Worm (Caenorhabditis elegans): ENCODE data around the gene Y57A10C.8.

Gene Y57A10C.8

DNA sequence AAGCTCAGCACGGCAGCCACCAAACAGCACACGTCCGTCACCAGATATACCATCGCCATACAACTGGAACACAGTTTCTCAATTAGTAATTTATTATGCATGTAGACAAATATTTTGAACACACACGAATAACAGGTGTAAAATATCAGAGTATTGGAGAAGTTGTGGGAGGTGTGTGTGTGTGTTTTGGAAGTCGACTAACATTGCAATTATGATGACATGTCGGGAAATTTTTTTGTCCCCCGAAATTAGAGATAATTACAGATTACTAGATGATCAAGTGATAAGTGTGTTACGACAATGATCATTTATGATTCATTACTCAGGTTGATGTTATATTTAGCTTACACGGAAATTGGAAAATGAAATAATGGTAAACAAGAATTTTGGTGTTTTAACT, at the start of gene Y57A10C.8:
Y57A10C.8 (minus strand) TSS at position 101 of the 400 bp plus-strand sequence.
- no peak for TF ChIP-seq unc-62 (GFP tag; optimal IDR thresholded peaks at IDR 0.05)

DNA sequence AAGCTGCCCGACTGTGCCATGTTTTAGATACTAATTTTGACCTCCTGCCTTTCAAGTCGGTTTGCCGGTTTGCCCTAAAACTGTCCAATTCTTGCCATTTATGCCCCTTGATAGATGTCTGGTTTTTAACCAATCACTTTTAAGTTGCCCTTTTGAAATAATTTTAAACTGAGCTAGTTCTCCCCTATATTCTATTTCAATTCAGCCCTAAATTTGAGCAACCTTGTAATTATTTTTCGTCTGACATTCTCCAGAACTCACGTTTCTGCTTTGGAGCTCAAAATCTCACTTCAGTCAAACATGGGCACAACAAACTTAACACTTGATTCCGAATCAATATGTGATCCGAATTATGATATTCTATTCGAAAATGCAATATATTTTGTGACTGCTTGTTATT, 43.8 kb upstream of the Y57A10C.8 start, which contains the start of gene srg-17:
srg-17 (plus strand) TSS at position 301 of the 400 bp plus-strand sequence.
- no peak for TF ChIP-seq unc-62 (GFP tag; optimal IDR thresholded peaks at IDR 0.05)

DNA sequence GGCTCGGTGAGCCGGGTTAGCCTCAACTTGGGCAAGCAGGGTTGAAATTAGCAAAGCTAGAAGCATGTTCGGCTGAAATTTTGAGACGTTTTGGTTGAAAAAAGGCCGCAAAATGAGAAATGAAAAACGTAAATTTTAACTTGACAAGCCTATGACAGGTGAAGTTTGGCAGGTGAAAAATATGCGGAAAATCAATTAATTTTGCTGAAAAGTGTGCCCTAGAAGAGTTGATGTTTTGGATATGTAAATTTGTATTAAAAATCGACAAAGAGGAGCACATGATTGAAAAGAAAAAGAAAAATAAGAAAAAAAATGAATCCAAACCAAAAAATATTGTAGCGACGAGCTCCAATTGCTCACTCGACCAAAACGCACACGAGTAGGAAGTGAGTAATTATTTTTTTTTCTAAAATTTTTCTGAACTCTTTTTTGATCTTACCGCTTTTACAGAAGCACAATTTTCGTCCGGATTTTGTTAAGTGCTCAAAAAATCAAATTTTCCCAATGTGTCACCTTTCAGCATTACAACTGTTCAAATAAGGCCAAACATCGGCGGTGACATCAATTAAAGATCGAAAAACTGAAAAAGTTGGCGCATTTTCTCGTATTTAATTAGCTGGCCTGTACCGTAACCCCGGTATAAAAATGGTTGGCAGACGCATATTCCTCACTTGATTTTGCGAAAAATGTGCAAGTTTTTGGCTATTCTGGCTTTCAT, 41.7 kb upstream of the Y57A10C.8 start, which contains the start of the genes F15A4.5 and phat-8:
F15A4.5 (minus strand) TSS at position 101 of the 718 bp plus-strand sequence.
phat-8 (plus strand) TSS at position 668 of the 718 bp plus-strand sequence.
- TF ChIP-seq unc-62 (GFP tag; optimal IDR thresholded peaks at IDR 0.05): no peak

DNA sequence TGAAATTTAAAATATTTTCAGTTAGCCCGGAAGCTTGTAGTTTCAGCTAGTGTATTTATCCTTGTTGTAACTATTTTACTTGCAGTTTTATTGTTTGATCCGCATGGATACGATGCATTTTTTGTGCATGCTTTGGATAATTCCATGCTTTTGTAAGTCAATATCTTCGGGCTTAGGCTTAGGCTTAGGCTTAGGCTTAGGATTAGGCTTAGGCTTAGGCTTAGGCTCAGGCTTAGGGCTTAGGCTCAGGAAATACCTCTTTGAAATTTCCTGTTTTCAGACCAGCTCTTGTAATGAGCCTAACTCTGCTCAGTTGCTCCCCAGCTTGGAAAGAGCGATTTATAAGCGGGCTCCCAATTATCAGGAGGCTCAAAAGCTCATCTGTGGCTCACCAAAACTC, 37.4 kb upstream of the Y57A10C.8 start, which contains the start of gene srg-16:
srg-16 (plus strand) TSS at position 87 of the 400 bp plus-strand sequence.
- TF ChIP-seq unc-62 (GFP tag; optimal IDR thresholded peaks at IDR 0.05): no peak

DNA sequence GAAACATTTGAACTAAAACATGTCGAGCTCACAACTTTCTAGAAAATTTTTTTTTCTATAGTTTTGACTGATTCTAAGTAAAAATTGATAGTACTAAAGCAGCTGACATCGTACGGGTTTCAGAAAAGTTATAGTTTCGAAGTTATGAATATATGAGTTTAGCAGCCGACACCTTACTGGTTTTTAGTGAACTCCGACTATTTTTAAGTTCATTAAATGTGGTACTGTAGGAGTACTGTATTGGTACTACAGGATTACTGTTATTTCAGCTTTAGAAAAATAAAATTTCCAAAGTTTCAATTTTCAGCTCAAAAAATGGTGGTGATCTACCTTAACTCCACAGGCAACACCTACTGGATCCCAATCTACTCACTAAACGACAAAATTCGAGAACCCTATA, 35.9 kb upstream of the Y57A10C.8 start, which contains the start of gene sre-37:
sre-37 (plus strand) TSS at position 301 of the 400 bp plus-strand sequence.
- no peak for TF ChIP-seq unc-62 (GFP tag; optimal IDR thresholded peaks at IDR 0.05)

DNA sequence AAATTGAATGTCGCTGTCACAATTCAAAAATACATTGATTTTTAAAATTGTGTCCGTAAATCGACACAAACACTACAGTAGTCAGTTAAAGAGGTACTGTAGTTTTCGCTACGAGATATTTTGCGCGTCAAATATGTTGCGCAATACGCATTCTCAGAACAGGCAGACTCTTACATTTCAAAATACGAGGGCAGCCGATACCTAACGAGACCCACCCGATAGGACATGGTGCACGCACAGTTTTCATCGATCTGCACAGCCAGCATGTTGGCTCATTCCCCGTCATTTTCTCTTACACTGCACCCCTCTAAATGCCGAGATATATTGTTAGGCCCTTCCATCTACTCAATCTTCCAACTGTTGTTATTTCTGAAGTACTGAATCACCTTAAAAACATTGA, 32.6 kb upstream of the Y57A10C.8 start, which contains the start of gene F15A4.2:
F15A4.2 (plus strand) TSS at position 301 of the 400 bp plus-strand sequence.
- no peak for TF ChIP-seq unc-62 (GFP tag; optimal IDR thresholded peaks at IDR 0.05)

DNA sequence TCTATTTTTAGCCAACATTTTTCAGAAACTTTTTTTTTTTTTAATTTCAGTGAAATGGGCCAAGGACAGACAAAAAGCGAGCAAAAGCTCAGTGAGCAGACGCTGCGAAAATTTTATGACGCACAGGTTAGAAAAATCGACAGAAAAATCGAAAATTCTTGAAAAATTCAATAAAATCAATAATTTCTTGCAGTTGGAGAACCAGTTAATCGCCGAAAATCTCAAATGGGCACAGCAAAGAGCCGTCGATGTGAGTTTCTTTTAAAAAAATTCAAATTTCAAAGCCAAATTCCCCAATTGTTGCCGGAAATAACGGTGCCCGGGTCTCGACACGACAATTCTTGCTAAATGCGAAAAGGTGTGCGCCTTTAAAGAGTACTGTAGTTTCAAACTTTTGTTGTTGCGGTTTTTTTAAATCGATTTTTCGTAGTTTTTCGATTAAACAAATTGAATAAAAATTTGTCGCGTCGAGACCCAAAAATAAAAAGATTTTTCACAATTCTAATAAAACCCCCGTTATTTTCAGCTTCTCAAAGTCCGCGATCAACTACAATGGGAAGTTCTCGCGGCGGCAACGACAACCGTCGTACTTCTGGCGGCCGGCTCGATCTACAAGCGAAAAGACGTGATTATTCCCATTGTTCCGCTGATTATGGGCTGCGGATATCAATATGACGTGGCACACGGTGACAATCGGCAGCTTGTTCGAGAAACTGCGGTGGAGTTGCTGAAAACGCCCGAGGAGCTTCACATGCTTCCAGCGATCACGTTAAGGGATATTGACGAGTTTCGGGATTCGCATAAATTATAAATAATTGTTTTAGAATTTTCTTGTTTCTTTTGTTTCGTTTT, 31.2 kb upstream of the Y57A10C.8 start, which contains the start of gene tag-280:
tag-280 (plus strand) TSS at position 51 of the 852 bp plus-strand sequence.
- no peak for TF ChIP-seq unc-62 (GFP tag; optimal IDR thresholded peaks at IDR 0.05)

DNA sequence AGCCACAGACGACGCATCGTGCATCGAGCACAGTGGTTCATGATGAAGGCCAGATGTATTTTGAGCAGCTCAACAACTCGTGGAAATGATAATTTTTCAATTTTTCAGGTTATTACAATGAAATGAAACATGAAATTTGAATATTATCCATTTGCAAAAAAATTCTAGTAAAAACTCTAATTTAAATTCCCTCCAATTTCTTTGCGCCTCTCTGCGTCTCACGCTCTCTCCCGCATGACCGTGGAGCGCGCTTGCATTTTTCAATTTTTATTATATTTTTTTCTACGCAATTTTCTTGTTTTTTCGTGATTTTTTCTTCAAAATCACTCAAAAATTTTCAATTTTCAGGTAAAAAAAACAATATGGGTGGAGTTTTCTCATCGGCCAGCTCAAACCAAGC, 29.8 kb upstream of the Y57A10C.8 start, which contains the start of gene tag-281:
tag-281 (plus strand) TSS at position 340 of the 400 bp plus-strand sequence.
- TF ChIP-seq unc-62 (GFP tag; optimal IDR thresholded peaks at IDR 0.05): no peak

DNA sequence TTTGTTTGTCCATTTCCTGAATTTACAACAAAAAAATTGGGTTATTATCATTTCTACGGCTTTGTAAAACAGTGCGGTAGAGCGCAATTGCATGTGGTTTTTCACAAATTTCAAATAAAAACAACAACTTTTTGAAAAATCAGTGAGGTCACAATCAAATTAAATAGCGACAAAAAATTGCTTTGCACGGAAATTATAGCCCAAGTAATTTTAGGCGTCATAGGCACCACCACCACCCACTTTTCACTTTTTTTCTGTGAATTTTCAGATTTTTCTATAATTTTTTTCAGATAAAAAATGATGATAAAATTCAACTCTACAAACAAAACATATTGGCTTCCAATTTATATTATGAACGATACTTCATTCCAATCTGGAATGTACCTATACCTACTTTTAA, 27.6 kb upstream of the Y57A10C.8 start, which contains the start of gene sre-38:
sre-38 (plus strand) TSS at position 301 of the 400 bp plus-strand sequence.
- TF ChIP-seq unc-62 (GFP tag; optimal IDR thresholded peaks at IDR 0.05): no peak

DNA sequence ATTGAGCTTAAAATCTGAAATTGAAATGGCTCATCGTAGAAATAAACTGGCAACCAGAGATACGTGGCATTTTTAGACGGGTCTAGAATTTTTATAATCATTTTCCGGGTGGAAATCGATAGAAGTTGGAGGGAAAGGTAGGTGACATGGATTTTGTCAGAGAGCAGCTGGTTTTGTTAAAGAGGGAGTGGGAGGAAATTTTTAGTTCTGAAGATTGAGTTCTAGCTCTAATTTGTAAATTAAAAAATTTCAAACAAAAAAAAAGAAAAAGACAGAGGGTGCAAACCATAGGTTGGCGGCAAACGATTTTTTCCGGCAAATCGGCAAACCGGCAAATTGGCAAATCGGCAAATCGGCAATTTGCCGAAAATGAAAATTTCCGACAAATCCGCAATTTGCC, 27.0 kb upstream of the Y57A10C.8 start, which contains the start of gene sre-32:
sre-32 (minus strand) TSS at position 101 of the 400 bp plus-strand sequence.
- TF ChIP-seq unc-62 (GFP tag; optimal IDR thresholded peaks at IDR 0.05): no peak

DNA sequence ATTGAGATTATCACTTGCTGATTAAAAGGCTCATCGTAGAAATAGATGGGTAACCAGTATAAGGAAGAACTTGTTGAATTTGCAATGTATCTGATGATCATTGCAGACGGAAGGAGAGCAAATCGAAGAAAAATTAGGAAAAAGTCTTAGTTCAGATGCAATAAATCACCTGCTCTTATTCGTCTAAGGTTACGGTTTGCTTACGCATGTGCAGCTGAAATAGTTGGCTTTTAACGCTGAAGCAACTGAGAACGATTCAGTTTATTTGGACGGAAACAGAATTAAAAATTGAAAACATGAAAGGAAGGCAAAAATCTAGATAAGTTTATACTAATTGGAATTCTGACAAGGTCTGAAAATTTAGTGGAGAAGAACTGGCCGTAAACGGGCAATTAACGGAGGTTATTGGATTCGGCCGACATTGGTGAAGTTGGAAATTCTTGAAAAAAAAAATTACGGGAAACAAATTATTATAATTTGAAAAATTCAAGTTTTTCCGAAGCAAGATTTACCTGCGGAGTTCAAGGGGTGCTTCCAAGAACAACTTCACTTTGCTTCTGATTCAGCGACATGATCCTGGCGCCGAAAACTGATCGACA, 23.2 kb upstream of the Y57A10C.8 start, which contains the start of the genes sre-35 and sre-33:
sre-35 (minus strand) TSS at position 101 of the 599 bp plus-strand sequence.
sre-33 (plus strand) TSS at position 549 of the 599 bp plus-strand sequence.
- no peak for TF ChIP-seq unc-62 (GFP tag; optimal IDR thresholded peaks at IDR 0.05)

DNA sequence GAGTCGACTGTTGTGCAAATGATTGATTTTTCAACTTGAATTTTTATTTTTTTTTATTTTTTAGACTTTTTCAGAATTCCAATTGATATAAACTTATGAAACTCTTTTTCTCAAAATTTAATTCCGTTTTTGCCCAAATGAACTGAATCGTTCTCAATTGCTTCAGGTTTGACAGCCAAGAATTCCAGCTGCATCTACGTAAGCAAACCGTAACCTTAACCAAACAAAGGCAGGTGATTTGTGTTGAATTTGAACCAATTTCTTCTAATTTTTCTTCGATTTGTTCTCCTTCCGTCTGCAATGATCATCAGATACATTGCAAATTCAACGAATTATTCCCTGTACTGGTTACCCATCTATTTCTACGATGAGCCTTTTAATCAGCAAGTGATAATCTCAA, 20.2 kb upstream of the Y57A10C.8 start, which contains the start of gene sre-34:
sre-34 (plus strand) TSS at position 301 of the 400 bp plus-strand sequence.
- TF ChIP-seq unc-62 (GFP tag; optimal IDR thresholded peaks at IDR 0.05): no peak

DNA sequence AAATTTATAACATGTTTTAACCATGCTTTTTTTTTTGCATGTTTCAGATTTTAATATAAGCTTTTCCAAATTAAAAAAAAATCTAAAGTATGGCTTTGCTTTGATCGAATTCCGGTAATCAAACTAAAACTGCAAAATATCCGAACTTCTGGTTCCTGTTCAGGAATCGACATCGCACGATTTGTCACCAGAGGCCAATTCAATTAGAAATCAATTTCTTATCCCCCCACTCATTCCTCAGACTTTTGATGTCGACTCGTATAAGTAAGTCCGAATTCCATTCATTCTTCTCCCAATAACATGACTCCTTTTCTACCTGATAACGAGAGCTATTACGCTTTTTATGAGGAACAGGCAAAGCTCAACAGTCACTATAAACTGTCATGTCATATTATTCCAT, 18.6 kb upstream of the Y57A10C.8 start, which contains the start of gene srh-27:
srh-27 (plus strand) TSS at position 301 of the 400 bp plus-strand sequence.
- no peak for TF ChIP-seq unc-62 (GFP tag; optimal IDR thresholded peaks at IDR 0.05)

DNA sequence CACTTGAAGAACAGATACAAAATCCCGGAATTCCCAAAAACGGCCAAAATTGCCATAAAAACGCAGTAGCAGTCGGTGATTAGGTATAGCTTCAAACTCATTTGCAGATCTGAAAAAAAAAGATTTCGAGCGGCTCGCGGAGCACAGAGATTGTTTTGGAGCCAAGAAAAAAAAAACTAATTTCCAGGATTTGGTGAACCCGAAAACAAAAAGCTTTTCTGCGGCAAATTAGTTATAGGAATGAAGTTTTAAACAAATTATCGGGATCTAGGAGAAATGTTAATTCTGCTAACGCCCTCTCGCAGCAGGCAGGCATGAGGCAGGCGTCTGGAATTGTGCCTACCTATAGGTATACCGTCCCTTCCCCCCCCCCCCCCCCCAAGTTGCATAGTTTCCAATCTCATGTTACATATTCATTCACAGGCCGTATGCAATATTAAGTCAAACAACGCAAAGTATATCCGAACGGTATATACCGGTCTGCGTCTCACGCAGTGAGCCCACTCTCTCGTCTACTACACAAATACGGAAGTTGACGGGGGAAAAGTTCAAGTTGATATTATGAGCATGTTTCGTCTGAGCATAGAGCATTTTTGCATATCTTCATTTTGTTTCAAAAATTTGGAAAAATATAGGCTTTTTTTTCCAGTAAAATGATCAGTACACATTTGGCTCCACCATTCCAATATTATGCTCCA, 15.2 kb upstream of the Y57A10C.8 start, which contains the start of the genes W05H5.1 and pitr-6:
W05H5.1 (minus strand) TSS at position 101 of the 698 bp plus-strand sequence.
pitr-6 (plus strand) TSS at position 648 of the 698 bp plus-strand sequence.
- no peak for TF ChIP-seq unc-62 (GFP tag; optimal IDR thresholded peaks at IDR 0.05)

Data from whole organism, dauer.